Worm (Caenorhabditis elegans) whole organism, L2 larva: ENCODE results near the gene EEED8.15.

Experiments
- C34F6.9 ChIP-seq: fragments of 150-350 bp; optimal IDR thresholded peaks from 2 replicates; lab custom pipeline; 2014; ENCODE audit warnings: missing biosample characterization, missing genetic modification characterization
- F13H6.1 ChIP-seq: sonication (generic microtip); optimal IDR thresholded peaks from 2 replicates; lab custom pipeline; 2016; ENCODE audit warnings: missing genetic modification characterization, missing compliant biosample characterization
- R02D3.7 ChIP-seq: fragments of 150-350 bp; optimal IDR thresholded peaks from 2 replicates; lab custom pipeline; 2014; ENCODE audit warnings: missing biosample characterization, missing genetic modification characterization
- ZK546.5 ChIP-seq: sonication (generic microtip); optimal IDR thresholded peaks from 2 replicates; lab custom pipeline; 2017; ENCODE audit warnings: missing biosample characterization, missing genetic modification characterization
- alr-1 ChIP-seq: fragments of 150-350 bp; optimal IDR thresholded peaks from 2 replicates; lab custom pipeline; 2014; ENCODE audit warnings: missing biosample characterization, missing genetic modification characterization
- aly-2 ChIP-seq: fragments of 150-350 bp; optimal IDR thresholded peaks from 2 replicates; lab custom pipeline; 2014; ENCODE audit warnings: missing biosample characterization, missing genetic modification characterization
- ceh-16 ChIP-seq: fragments of 150-350 bp; optimal IDR thresholded peaks from 2 replicates; lab custom pipeline; 2014; ENCODE audit warnings: missing biosample characterization, missing genetic modification characterization
- ceh-82 ChIP-seq: fragments of 150-350 bp; optimal IDR thresholded peaks from 2 replicates; lab custom pipeline; 2014; ENCODE audit warnings: missing biosample characterization, missing genetic modification characterization
- crh-2 ChIP-seq: sonication (generic microtip); optimal IDR thresholded peaks from 2 replicates; lab custom pipeline; 2017; ENCODE audit warnings: missing biosample characterization, missing genetic modification characterization
- egl-27 ChIP-seq: sonication (generic microtip); optimal IDR thresholded peaks from 3 replicates; lab custom pipeline; 2017; ENCODE audit warnings: missing biosample characterization, missing genetic modification reagents, missing genetic modification characterization
- elt-1 ChIP-seq: fragments of 150-350 bp; optimal IDR thresholded peaks from 2 replicates; lab custom pipeline; 2014; ENCODE audit warnings: missing biosample characterization, missing genetic modification characterization
- elt-3 ChIP-seq: sonication (generic microtip); optimal IDR thresholded peaks from 2 replicates; lab custom pipeline; 2017; ENCODE audit warnings: missing biosample characterization, missing genetic modification characterization
- fos-1 ChIP-seq: fragments of 150-350 bp; optimal IDR thresholded peaks from 2 replicates; lab custom pipeline; 2014; ENCODE audit warnings: missing biosample characterization, missing genetic modification characterization
- gmeb-1 ChIP-seq: fragments of 150-350 bp; optimal IDR thresholded peaks from 2 replicates; lab custom pipeline; 2014; ENCODE audit warnings: missing biosample characterization, missing genetic modification characterization
- lin-11 ChIP-seq: fragments of 150-350 bp; sonication (generic microtip); optimal IDR thresholded peaks from 2 replicates; lab custom pipeline; 2014; ENCODE audit warnings: missing biosample characterization, missing genetic modification characterization, inconsistent platforms, mixed read lengths
- lin-13 ChIP-seq: fragments of 150-350 bp; optimal IDR thresholded peaks from 2 replicates; lab custom pipeline; 2014; ENCODE audit warnings: missing biosample characterization, missing genetic modification reagents, missing genetic modification characterization
- lin-39 ChIP-seq: fragments of 150-350 bp; optimal IDR thresholded peaks from 2 replicates; lab custom pipeline; 2014; ENCODE audit warnings: missing biosample characterization, missing genetic modification reagents, missing genetic modification characterization
- lsy-2 ChIP-seq, 2 experiments: fragments of 150-350 bp in 1 of 2; sonication (generic microtip) in 1 of 2; optimal IDR thresholded peaks; 2 replicates each; lab custom pipeline; 2014 to 2017; ENCODE audit warnings: missing biosample characterization in 2 of 2, missing genetic modification characterization in 2 of 2
- mab-5 ChIP-seq: fragments of 150-350 bp; optimal IDR thresholded peaks from 2 replicates; lab custom pipeline; 2014; ENCODE audit warnings: missing biosample characterization, missing genetic modification characterization
- mbf-1 ChIP-seq: sonication (generic microtip); optimal IDR thresholded peaks from 2 replicates; lab custom pipeline; 2017; ENCODE audit warnings: missing biosample characterization, missing genetic modification characterization
- mdl-1 ChIP-seq, 2 experiments: fragments of 150-350 bp in 1 of 2; sonication (generic microtip) in 1 of 2; optimal IDR thresholded peaks; 2 replicates each; lab custom pipeline; 2017; ENCODE audit warnings: missing biosample characterization in 2 of 2, missing genetic modification characterization in 2 of 2
- nhr-11 ChIP-seq: fragments of 150-350 bp; optimal IDR thresholded peaks from 2 replicates; lab custom pipeline; 2014; ENCODE audit warnings: missing biosample characterization, missing genetic modification characterization
- nhr-12 ChIP-seq: fragments of 150-350 bp; optimal IDR thresholded peaks from 2 replicates; lab custom pipeline; 2014; ENCODE audit warnings: missing biosample characterization, missing genetic modification characterization
- nhr-129 ChIP-seq: fragments of 150-350 bp; optimal IDR thresholded peaks from 2 replicates; lab custom pipeline; 2014; ENCODE audit warnings: missing biosample characterization, missing genetic modification characterization
- nhr-21 ChIP-seq: fragments of 150-350 bp; optimal IDR thresholded peaks from 2 replicates; lab custom pipeline; 2014; ENCODE audit warnings: missing biosample characterization, missing genetic modification characterization
- nhr-23 ChIP-seq: fragments of 150-350 bp; optimal IDR thresholded peaks from 2 replicates; lab custom pipeline; 2014; ENCODE audit warnings: missing biosample characterization, missing genetic modification reagents, missing genetic modification characterization
- nhr-237 ChIP-seq: fragments of 150-350 bp; optimal IDR thresholded peaks from 2 replicates; lab custom pipeline; 2014; ENCODE audit warnings: missing biosample characterization, missing genetic modification characterization
- nhr-25 ChIP-seq: fragments of 150-350 bp; sonication (generic microtip); optimal IDR thresholded peaks from 3 replicates; lab custom pipeline; 2014; ENCODE audit warnings: missing biosample characterization, missing genetic modification characterization
- nhr-6 ChIP-seq: fragments of 150-350 bp; optimal IDR thresholded peaks from 2 replicates; lab custom pipeline; 2014; ENCODE audit warnings: missing biosample characterization, missing genetic modification characterization
- peb-1 ChIP-seq: fragments of 150-350 bp; optimal IDR thresholded peaks from 2 replicates; lab custom pipeline; 2014; ENCODE audit warnings: missing biosample characterization, missing genetic modification characterization
- sem-4 ChIP-seq: fragments of 150-350 bp; optimal IDR thresholded peaks from 2 replicates; lab custom pipeline; 2014; ENCODE audit warnings: missing biosample characterization, missing genetic modification reagents, missing genetic modification characterization
- skn-1 ChIP-seq: sonication (generic microtip); optimal IDR thresholded peaks from 2 replicates; lab custom pipeline; 2017; ENCODE audit warnings: missing biosample characterization, missing genetic modification characterization
- sma-3 ChIP-seq: sonication (generic microtip); optimal IDR thresholded peaks from 2 replicates; lab custom pipeline; 2016; ENCODE audit warnings: missing genetic modification reagents, missing genetic modification characterization, missing compliant biosample characterization
- sma-9 ChIP-seq, 2 experiments: fragments of 150-350 bp in 1 of 2; sonication (generic microtip) in 1 of 2; optimal IDR thresholded peaks; 2 replicates each; lab custom pipeline; 2014 to 2016; ENCODE audit warnings: missing genetic modification characterization in 2 of 2, mild to moderate bottlenecking in 1 of 2, missing biosample characterization in 1 of 2, missing compliant biosample characterization in 1 of 2, missing genetic modification reagents in 1 of 2, moderate library complexity in 1 of 2
- snpc-4 ChIP-seq: fragments of 150-350 bp; optimal IDR thresholded peaks from 2 replicates; lab custom pipeline; 2014; ENCODE audit warnings: missing biosample characterization, missing genetic modification characterization
- unc-55 ChIP-seq: fragments of 150-350 bp; sonication (generic microtip); optimal IDR thresholded peaks from 3 replicates; lab custom pipeline; 2014; ENCODE audit warnings: missing biosample characterization, missing genetic modification reagents, missing genetic modification characterization
- unc-62 ChIP-seq: fragments of 150-350 bp; optimal IDR thresholded peaks from 2 replicates; lab custom pipeline; 2014; ENCODE audit warnings: missing biosample characterization, missing genetic modification reagents, missing genetic modification characterization
- zag-1 ChIP-seq: fragments of 150-350 bp; optimal IDR thresholded peaks from 2 replicates; lab custom pipeline; 2014; ENCODE audit warnings: missing biosample characterization, missing genetic modification characterization
- ztf-1 ChIP-seq: fragments of 200-800 bp; sonication (Bioruptor generic); conservative IDR thresholded peaks from 2 replicates; pipeline ENCODE4 v1.3.6; 2022; ENCODE audit warnings: missing genetic modification characterization, missing compliant biosample characterization
- ztf-11 ChIP-seq: sonication (generic microtip); optimal IDR thresholded peaks from 2 replicates; lab custom pipeline; 2017; ENCODE audit warnings: missing biosample characterization, missing genetic modification characterization

EEED8.15 gene

DNA sequence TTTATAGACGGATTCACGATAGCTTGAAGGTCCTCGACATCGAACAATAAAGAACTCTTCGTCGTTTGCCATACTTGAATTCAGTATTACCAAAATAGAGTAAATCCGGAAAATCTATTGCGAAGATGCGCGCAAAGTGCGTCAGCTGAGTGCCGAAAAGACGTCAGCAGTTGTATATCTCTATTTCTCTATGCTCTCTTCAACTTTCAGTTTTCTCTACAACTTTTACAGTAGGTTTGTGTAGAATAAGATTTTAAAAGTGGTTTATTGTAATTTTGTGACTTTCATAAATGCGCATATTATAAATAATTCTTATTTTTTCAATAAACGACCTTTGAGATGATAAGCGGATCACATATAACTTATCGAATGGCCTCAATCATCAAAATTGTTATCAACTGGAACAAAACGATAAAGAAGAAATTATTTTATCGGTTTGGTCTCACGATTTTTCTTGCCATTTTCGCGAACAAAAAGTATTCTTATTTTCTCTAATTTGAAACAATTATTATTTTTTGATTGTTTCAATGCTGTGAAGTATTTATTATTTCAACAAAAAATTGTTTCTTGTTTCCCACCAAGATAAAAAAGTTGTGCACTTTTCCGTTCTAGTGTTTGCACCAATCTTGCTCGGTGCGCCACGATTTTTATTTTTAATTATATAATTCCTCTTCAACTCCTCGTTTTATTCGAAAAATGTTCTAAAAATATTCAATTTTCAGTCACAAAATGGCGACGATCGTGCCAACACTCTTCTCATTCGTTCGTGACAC, 45.6 kb upstream of the EEED8.15 start, which contains the start of the genes agt-2 and F09E5.3 (continued):
- no peak for TF ChIP-seq ztf-1 (GFP tag; lab: Robert Waterston, UW)

- no peak for TF ChIP-seq skn-1 (tag; lab: Kevin White, UChicago)
These were observed 44.1 kb upstream of the EEED8.15 start, which contains the start of gene algn-2 for ce11 chrII:5374967-5375366. Gene algn-2 (plus strand): TSS chrII:5375267.

- TF ChIP-seq unc-55 = no peak
- no peak for TF ChIP-seq R02D3.7 (tag; lab: Kevin White, UChicago)
- no peak for TF ChIP-seq C34F6.9
- TF ChIP-seq sma-9 (GFP tag; optimal IDR thresholded peaks at IDR 0.05; lab: Kevin White, UChicago) = no peak
- no peak for TF ChIP-seq sma-9 (tag; optimal IDR thresholded peaks at IDR 0.05; lab: Kevin White, UChicago)
- no peak for TF ChIP-seq nhr-129 (tag; lab: Kevin White, UChicago)
- no peak for TF ChIP-seq nhr-25 (tag; lab: Kevin White, UChicago)
- TF ChIP-seq lin-11 (tag; lab: Kevin White, UChicago) = peak; percentile 16
- no peak for TF ChIP-seq unc-62
- no peak for TF ChIP-seq F13H6.1
- TF ChIP-seq alr-1 (tag; lab: Kevin White, UChicago) = no peak
- TF ChIP-seq skn-1 (tag; lab: Kevin White, UChicago) = no peak
- TF ChIP-seq mbf-1 = no peak
- no peak for TF ChIP-seq ceh-82 (tag; lab: Kevin White, UChicago)
- TF ChIP-seq snpc-4 (tag; lab: Kevin White, UChicago) = no peak
- TF ChIP-seq lsy-2 (tag; optimal IDR thresholded peaks at IDR 0.05; lab: Kevin White, UChicago) = peak in 1 of 2 experiments; percentile 16
These were observed 41.4 kb upstream of the EEED8.15 start, which contains the start of gene prdx-2 for ce11 chrII:5377467-5378238. Gene prdx-2 (plus strand): TSS chrII:5378195.

DNA sequence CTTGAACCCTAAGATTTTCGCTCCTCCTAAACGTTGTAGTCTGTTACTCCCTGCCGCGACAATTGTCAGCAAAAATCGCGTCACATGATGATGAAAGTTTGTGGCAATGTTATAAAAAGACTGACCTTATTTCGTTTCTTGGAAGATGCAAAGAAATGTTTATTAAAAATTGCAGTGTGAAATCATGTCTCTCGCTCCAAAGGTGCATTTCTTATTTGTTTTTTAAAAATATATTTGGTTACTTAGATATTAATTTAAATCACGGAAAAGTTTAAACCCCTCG, 40.8 kb upstream of the EEED8.15 start:
- no peak for TF ChIP-seq alr-1 (tag; lab: Kevin White, UChicago)
- peak; percentile 5 for TF ChIP-seq nhr-25 (tag; lab: Kevin White, UChicago)
- peak; percentile 8 for TF ChIP-seq fos-1 (tag; lab: Kevin White, UChicago)
- TF ChIP-seq nhr-129 (tag; lab: Kevin White, UChicago) = peak; percentile 49
- TF ChIP-seq sma-9 (GFP tag; optimal IDR thresholded peaks at IDR 0.05; lab: Kevin White, UChicago) = peak; percentile 33
- TF ChIP-seq sma-9 (tag; optimal IDR thresholded peaks at IDR 0.05; lab: Kevin White, UChicago) = no peak
- peak; percentile 28 for TF ChIP-seq crh-2 (tag; lab: Kevin White, UChicago)
- TF ChIP-seq, all 48 proteins: peak for 5

DNA sequence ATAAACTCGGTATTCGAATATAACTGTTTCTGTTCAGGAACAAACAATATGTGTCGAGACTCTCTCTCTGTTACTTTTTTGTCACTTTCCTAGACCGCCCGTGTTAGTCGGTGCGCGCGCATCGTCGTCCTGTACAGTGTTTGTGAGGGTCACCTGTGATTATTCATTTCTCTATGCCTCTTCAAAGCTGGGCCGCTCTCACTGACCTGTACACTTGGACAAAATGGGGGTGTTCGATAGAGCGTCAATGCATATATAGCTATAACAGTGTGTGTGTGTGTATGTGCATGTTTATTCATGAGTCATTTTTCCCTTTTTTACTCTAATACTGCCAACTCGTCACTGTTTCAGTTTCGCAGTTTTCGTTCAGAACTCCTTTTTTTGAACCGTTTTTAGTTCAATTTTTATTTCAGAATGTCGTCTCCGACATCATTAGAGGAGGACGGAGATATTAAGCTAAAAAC, 39.4 kb upstream of the EEED8.15 start, which contains the start of gene pkc-3:
pkc-3 (plus strand) TSS at position 414 of the 464 bp plus-strand sequence.
- TF ChIP-seq gmeb-1 (tag; lab: Kevin White, UChicago) (peak; percentile 60), nhr-12 (tag; lab: Kevin White, UChicago) (no peak), nhr-11 (tag; lab: Kevin White, UChicago) (no peak), ztf-1 (GFP tag; lab: Robert Waterston, UW) (no peak), aly-2 (tag; lab: Kevin White, UChicago) (no peak), mbf-1 (no peak), ztf-11 (tag; lab: Kevin White, UChicago) (no peak), snpc-4 (tag; lab: Kevin White, UChicago) (no peak), lin-11 (tag; lab: Kevin White, UChicago) (no peak), egl-27 (tag; lab: Kevin White, UChicago) (no peak), lin-13 (GFP tag; lab: Kevin White, UChicago) (peak; percentile 51), lin-39 (tag; lab: Kevin White, UChicago) (no peak), nhr-6 (no peak), zag-1 (no peak), unc-55 (peak; percentile 21), mab-5 (tag; lab: Kevin White, UChicago) (no peak), sma-3 (GFP tag; lab: Kevin White, UChicago) (peak; percentile 85), ceh-82 (tag; lab: Kevin White, UChicago) (no peak), skn-1 (tag; lab: Kevin White, UChicago) (no peak), fos-1 (tag; lab: Kevin White, UChicago) (peak; percentile 98), ZK546.5 (tag; lab: Kevin White, UChicago) (no peak), nhr-23 (tag; lab: Kevin White, UChicago) (no peak), nhr-21 (tag; lab: Kevin White, UChicago) (peak; percentile 78), ceh-16 (tag; lab: Kevin White, UChicago) (no peak), peb-1 (tag; lab: Kevin White, UChicago) (no peak), nhr-237 (tag; lab: Kevin White, UChicago) (no peak), mdl-1 (tag; optimal IDR thresholded peaks at IDR 0.05; lab: Kevin White, UChicago) (no peak), nhr-129 (tag; lab: Kevin White, UChicago) (peak; percentile 78), sem-4 (tag; lab: Kevin White, UChicago) (peak; percentile 5), elt-3 (tag; lab: Kevin White, UChicago) (no peak), sma-9 (GFP tag; optimal IDR thresholded peaks at IDR 0.05; lab: Kevin White, UChicago) (peak; percentile 61), sma-9 (tag; optimal IDR thresholded peaks at IDR 0.05; lab: Kevin White, UChicago) (no peak), elt-1 (no peak)
